Worm (Caenorhabditis elegans): Measurements from ENCODE around the gene try-3.

Gene try-3

ce11 chrIV:6541435-6541834 lies 15.5 kb upstream of the try-3 start, which contains the start of gene C01G5.25:
TSS of gene C01G5.25 (plus strand) at chrIV:6541684.
- TF ChIP-seq egl-27 (tag; optimal IDR thresholded peaks at IDR 0.05) (no peak), ceh-16 (tag; optimal IDR thresholded peaks at IDR 0.05) (no peak), crh-2 (tag; optimal IDR thresholded peaks at IDR 0.05) (no peak), lsy-2 (tag; optimal IDR thresholded peaks at IDR 0.05) (peak in 1 of 2 experiments; percentile 9), sem-4 (tag; optimal IDR thresholded peaks at IDR 0.05) (no peak), unc-55 (GFP tag; optimal IDR thresholded peaks at IDR 0.05) (peak; percentile 50), nhr-237 (tag; optimal IDR thresholded peaks at IDR 0.05) (no peak), mdl-1 (tag; optimal IDR thresholded peaks at IDR 0.05) (no peak), dmd-4 (tag; optimal IDR thresholded peaks at IDR 0.05) (no peak), ama-1 (optimal IDR thresholded peaks at IDR 0.05) (no peak), nhr-129 (tag; optimal IDR thresholded peaks at IDR 0.05) (no peak), lin-13 (GFP tag; optimal IDR thresholded peaks at IDR 0.05) (no peak), zag-1 (tag; optimal IDR thresholded peaks at IDR 0.05) (no peak), mbf-1 (tag; optimal IDR thresholded peaks at IDR 0.05) (no peak), gmeb-1 (tag; optimal IDR thresholded peaks at IDR 0.05) (no peak), nhr-25 (tag; optimal IDR thresholded peaks at IDR 0.05) (no peak)

- TF ChIP-seq gmeb-1 (tag; optimal IDR thresholded peaks at IDR 0.05) (no peak), ama-1 (optimal IDR thresholded peaks at IDR 0.05) (no peak), mab-5 (tag; optimal IDR thresholded peaks at IDR 0.05) (no peak), ztf-4 (tag; optimal IDR thresholded peaks at IDR 0.05) (no peak), peb-1 (tag; optimal IDR thresholded peaks at IDR 0.05) (no peak), unc-55 (GFP tag; optimal IDR thresholded peaks at IDR 0.05) (no peak), blmp-1 (tag; optimal IDR thresholded peaks at IDR 0.05; ENCODE audit: insufficient read depth) (no peak), aly-2 (tag; optimal IDR thresholded peaks at IDR 0.05) (no peak), ZK546.5 (tag; optimal IDR thresholded peaks at IDR 0.05) (no peak), Y55F3AM.14 (GFP tag; optimal IDR thresholded peaks at IDR 0.05) (no peak), nhr-21 (tag; optimal IDR thresholded peaks at IDR 0.05) (no peak), alr-1 (tag; optimal IDR thresholded peaks at IDR 0.05) (no peak), unc-62 (GFP tag; optimal IDR thresholded peaks at IDR 0.05) (no peak), sma-9 (GFP tag; optimal IDR thresholded peaks at IDR 0.05) (peak; percentile 27), sma-9 (tag; optimal IDR thresholded peaks at IDR 0.05) (no peak), C34F6.9 (tag; optimal IDR thresholded peaks at IDR 0.05) (peak; percentile 7), lsy-2 (tag; optimal IDR thresholded peaks at IDR 0.05) (peak in 1 of 2 experiments; percentile 13), lin-39 (tag; optimal IDR thresholded peaks at IDR 0.05) (no peak)
Measured at ce11 chrIV:6542962-6543361, 14.0 kb upstream of the try-3 start.

ce11 chrIV:6547397-6547796 lies 9.6 kb upstream of the try-3 start:
- TF ChIP-seq nhr-6 (tag; optimal IDR thresholded peaks at IDR 0.05) = no peak
- peak; percentile 0 for TF ChIP-seq zag-1 (tag; optimal IDR thresholded peaks at IDR 0.05)
- peak; percentile 11 for TF ChIP-seq lin-39 (tag; optimal IDR thresholded peaks at IDR 0.05)
- TF ChIP-seq elt-3 (tag; optimal IDR thresholded peaks at IDR 0.05) = no peak
- TF ChIP-seq elt-1 (tag; optimal IDR thresholded peaks at IDR 0.05) = no peak

ce11 chrIV:6548609-6549008 lies 8.3 kb upstream of the try-3 start, which contains the start of gene fan-1:
TSS of gene fan-1 (plus strand) at chrIV:6548686.
- TF ChIP-seq alr-1 (tag; optimal IDR thresholded peaks at IDR 0.05) (no peak), nhr-12 (tag; optimal IDR thresholded peaks at IDR 0.05) (no peak), peb-1 (tag; optimal IDR thresholded peaks at IDR 0.05) (no peak), ztf-1 (GFP tag; conservative IDR thresholded peaks at IDR 0.05) (no peak), lin-13 (GFP tag; optimal IDR thresholded peaks at IDR 0.05) (peak; percentile 69), unc-62 (GFP tag; optimal IDR thresholded peaks at IDR 0.05) (no peak), elt-3 (tag; optimal IDR thresholded peaks at IDR 0.05) (no peak), R02D3.7 (tag; optimal IDR thresholded peaks at IDR 0.05) (no peak), ztf-11 (tag; optimal IDR thresholded peaks at IDR 0.05) (no peak), nhr-237 (tag; optimal IDR thresholded peaks at IDR 0.05) (no peak), lsy-2 (tag; optimal IDR thresholded peaks at IDR 0.05) (peak; percentile 43 to 80), aly-2 (tag; optimal IDR thresholded peaks at IDR 0.05) (no peak), nhr-6 (tag; optimal IDR thresholded peaks at IDR 0.05) (no peak), mab-5 (tag; optimal IDR thresholded peaks at IDR 0.05) (no peak), zag-1 (tag; optimal IDR thresholded peaks at IDR 0.05) (no peak), nhr-23 (tag; optimal IDR thresholded peaks at IDR 0.05) (no peak), nhr-129 (tag; optimal IDR thresholded peaks at IDR 0.05) (peak; percentile 56), ceh-82 (tag; optimal IDR thresholded peaks at IDR 0.05) (no peak), mbf-1 (tag; optimal IDR thresholded peaks at IDR 0.05) (no peak), gmeb-1 (tag; optimal IDR thresholded peaks at IDR 0.05) (peak; percentile 97), ceh-16 (tag; optimal IDR thresholded peaks at IDR 0.05) (no peak), dmd-4 (tag; optimal IDR thresholded peaks at IDR 0.05) (no peak), skn-1 (tag; optimal IDR thresholded peaks at IDR 0.05) (no peak), snpc-4 (tag; optimal IDR thresholded peaks at IDR 0.05) (peak; percentile 5), unc-55 (GFP tag; optimal IDR thresholded peaks at IDR 0.05) (peak; percentile 93), Y55F3AM.14 (GFP tag; optimal IDR thresholded peaks at IDR 0.05) (no peak), egl-27 (tag; optimal IDR thresholded peaks at IDR 0.05) (no peak), lin-11 (tag; optimal IDR thresholded peaks at IDR 0.05) (no peak), crh-2 (tag; optimal IDR thresholded peaks at IDR 0.05) (peak; percentile 30), nhr-11 (tag; optimal IDR thresholded peaks at IDR 0.05) (no peak), ztf-4 (tag; optimal IDR thresholded peaks at IDR 0.05) (no peak), C34F6.9 (tag; optimal IDR thresholded peaks at IDR 0.05) (peak; percentile 70), nhr-21 (tag; optimal IDR thresholded peaks at IDR 0.05) (peak; percentile 23), sma-3 (GFP tag; optimal IDR thresholded peaks at IDR 0.05) (peak; percentile 39), unc-39 (tag; optimal IDR thresholded peaks at IDR 0.05) (no peak), nhr-77 (tag; optimal IDR thresholded peaks at IDR 0.05) (no peak)

All from whole organism, L2 larva.